Fruit fly (Drosophila melanogaster) whole organism, prepupa: ENCODE results near the gene Serinc.

Experiments used
- CG7368 ChIP-seq: fragments of 200-800 bp; sonication (Bioruptor generic); optimal IDR thresholded peaks from 3 replicates; lab custom pipeline; 2016; ENCODE audit warnings: missing biosample characterization, missing genetic modification characterization
- Sox102F ChIP-seq: fragments of 200-800 bp; sonication (Bioruptor generic); optimal IDR thresholded peaks from 2 replicates; lab custom pipeline; 2016; ENCODE audit warnings: missing biosample characterization, mild to moderate bottlenecking, missing genetic modification characterization

DNA sequence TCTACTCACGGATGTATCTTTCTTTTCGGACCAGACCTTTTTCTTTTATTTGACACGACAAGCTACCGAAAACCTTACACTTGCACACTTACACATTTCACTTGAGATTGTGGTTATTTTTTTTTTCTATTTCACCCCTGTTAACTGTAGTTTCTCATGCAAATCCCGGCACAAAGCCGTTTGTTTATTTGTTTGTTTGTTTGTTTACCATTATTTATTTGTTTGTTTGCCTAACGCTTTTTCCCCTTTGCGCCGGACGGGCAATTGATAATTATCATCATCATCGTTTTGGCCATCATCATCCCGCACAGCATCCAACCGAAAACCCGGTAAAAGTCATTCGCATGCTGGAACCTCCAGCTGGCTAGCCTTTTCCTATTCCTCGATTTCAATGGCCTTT lies 18.5 kb downstream of the Serinc start:
- no peak for TF ChIP-seq Sox102F (GFP tag; lab: Kevin White, UChicago)
- no peak for TF ChIP-seq CG7368 (GFP tag; lab: Kevin White, UChicago)
